Worm (Caenorhabditis elegans): ENCODE data around the gene sec-5.

DNA sequence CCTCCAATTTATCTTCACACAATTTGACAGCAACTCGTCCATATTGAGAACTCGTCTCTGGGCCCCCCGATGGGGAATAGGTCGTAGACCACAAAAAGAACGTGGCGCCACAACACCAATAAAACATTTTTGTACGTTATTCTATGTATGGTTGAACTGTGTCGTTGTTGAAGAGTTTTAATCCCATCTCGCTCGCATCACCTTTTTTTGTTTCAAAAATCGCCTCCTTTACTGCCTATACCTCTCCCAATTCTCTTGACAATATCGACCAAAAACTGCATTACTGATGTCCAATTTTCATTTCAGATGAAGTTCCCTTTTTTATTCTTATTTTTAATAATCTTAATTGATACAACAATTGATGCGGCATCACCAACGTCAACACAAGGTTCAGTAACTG lies 20.3 kb upstream of the sec-5 start, which contains the start of gene let-23:
- no peak for TF ChIP-seq unc-42 (tag; optimal IDR thresholded peaks at IDR 0.05)
- no peak for TF ChIP-seq ets-4 (tag; optimal IDR thresholded peaks at IDR 0.05)
- no peak for TF ChIP-seq ama-1 (optimal IDR thresholded peaks at IDR 0.05)
- no peak for TF ChIP-seq fkh-10 (GFP tag; optimal IDR thresholded peaks at IDR 0.05)
- TF ChIP-seq ahr-1 (tag; optimal IDR thresholded peaks at IDR 0.05) = no peak
- TF ChIP-seq pqm-1 (tag; optimal IDR thresholded peaks at IDR 0.05) = no peak
- no peak for TF ChIP-seq pha-4 (tag; optimal IDR thresholded peaks at IDR 0.05)
- TF ChIP-seq unc-86 (tag; optimal IDR thresholded peaks at IDR 0.05) = no peak
- TF ChIP-seq ceh-9 (tag; optimal IDR thresholded peaks at IDR 0.05) = no peak
- no peak for TF ChIP-seq elt-2 (tag; optimal IDR thresholded peaks at IDR 0.05)
- TF ChIP-seq hlh-6 (tag; optimal IDR thresholded peaks at IDR 0.05) = no peak
- TF ChIP-seq K02D7.2 (tag; optimal IDR thresholded peaks at IDR 0.05) = no peak
- TF ChIP-seq npax-4 (tag; optimal IDR thresholded peaks at IDR 0.05) = no peak
- TF ChIP-seq lim-6 (tag; optimal IDR thresholded peaks at IDR 0.05) = no peak

Measured in whole organism, late embryonic.